Worm (Caenorhabditis elegans) whole organism, late embryonic: Measurements from ENCODE around the gene C13G5.2.

Experiments used
- C08G9.2 ChIP-seq: sonication (generic microtip); optimal IDR thresholded peaks from 2 replicates; lab custom pipeline; 2016; ENCODE audit warnings: mild to moderate bottlenecking, missing genetic modification characterization, moderate library complexity, missing compliant biosample characterization
- ama-1 ChIP-seq: fragments of 150-350 bp; optimal IDR thresholded peaks from 2 replicates; lab custom pipeline; 2014
- ceh-18 ChIP-seq: sonication (generic microtip); optimal IDR thresholded peaks from 2 replicates; lab custom pipeline; 2016; ENCODE audit warnings: missing genetic modification characterization, missing compliant biosample characterization
- ceh-2 ChIP-seq: sonication (generic microtip); optimal IDR thresholded peaks from 2 replicates; lab custom pipeline; 2016; ENCODE audit warnings: missing genotype, missing genetic modification characterization, missing compliant biosample characterization
- ceh-34 ChIP-seq: sonication (generic microtip); optimal IDR thresholded peaks from 2 replicates; lab custom pipeline; 2016; ENCODE audit warnings: mild to moderate bottlenecking, missing genetic modification characterization, missing compliant biosample characterization
- ceh-9 ChIP-seq: sonication (generic microtip); optimal IDR thresholded peaks from 2 replicates; lab custom pipeline; 2016; ENCODE audit warnings: mild to moderate bottlenecking, missing genetic modification characterization, inconsistent platforms, missing compliant biosample characterization
- dmd-4 ChIP-seq: sonication (generic microtip); optimal IDR thresholded peaks from 2 replicates; lab custom pipeline; 2016; ENCODE audit warnings: borderline replicate concordance, missing genetic modification characterization, missing compliant biosample characterization
- dve-1 ChIP-seq: sonication (generic microtip); optimal IDR thresholded peaks from 2 replicates; lab custom pipeline; 2017; ENCODE audit warnings: antibody characterized with exemption, mild to moderate bottlenecking, missing genetic modification characterization, missing compliant biosample characterization
- fkh-10 ChIP-seq: fragments of 150-350 bp; optimal IDR thresholded peaks from 2 replicates; lab custom pipeline; 2014; ENCODE audit warnings: missing biosample characterization, missing genetic modification reagents, missing genetic modification characterization
- hlh-15 ChIP-seq: sonication (generic microtip); optimal IDR thresholded peaks from 2 replicates; lab custom pipeline; 2016; ENCODE audit warnings: missing genetic modification characterization, missing compliant biosample characterization
- pros-1 ChIP-seq: fragments of 150-350 bp; optimal IDR thresholded peaks from 2 replicates; lab custom pipeline; 2014; ENCODE audit warnings: missing biosample characterization, missing genetic modification reagents, missing genetic modification characterization
- rnt-1 ChIP-seq: sonication (generic microtip); optimal IDR thresholded peaks from 2 replicates; lab custom pipeline; 2016; ENCODE audit warnings: missing genetic modification characterization, missing compliant biosample characterization
- sox-4 ChIP-seq: sonication (generic microtip); optimal IDR thresholded peaks from 2 replicates; lab custom pipeline; 2017; ENCODE audit warnings: mild to moderate bottlenecking, missing genetic modification characterization, inconsistent platforms, missing compliant biosample characterization

- TF ChIP-seq fkh-10, result no peak
- TF ChIP-seq dmd-4 (tag; lab: Kevin White, UChicago), result no peak
- no peak for TF ChIP-seq sox-4 (tag; lab: Kevin White, UChicago)
- TF ChIP-seq ama-1 (lab: Kevin White, UChicago), result no peak
- no peak for TF ChIP-seq dve-1 (tag; lab: Kevin White, UChicago)
- TF ChIP-seq ceh-34 (tag; lab: Kevin White, UChicago), result no peak
- TF ChIP-seq ceh-9 (tag; lab: Kevin White, UChicago), result no peak
- no peak for TF ChIP-seq pros-1 (tag; lab: Kevin White, UChicago)
- TF ChIP-seq hlh-15, result no peak
- no peak for TF ChIP-seq rnt-1 (tag; lab: Kevin White, UChicago)
- TF ChIP-seq ceh-2 (tag; lab: Kevin White, UChicago), result no peak
- no peak for TF ChIP-seq ceh-18 (tag; lab: Kevin White, UChicago)
- no peak for TF ChIP-seq C08G9.2 (tag; lab: Kevin White, UChicago)
Observed at ce11 chrIII:8621982-8622381, 3.7 kb upstream of the C13G5.2 start.
